Worm (Caenorhabditis elegans): ENCODE data around the gene col-8.
A peak's percentile ranks its signal among the peaks of the same experiment; 100 is the strongest.

col-8 gene

ce11 chrIII:7068520-7069113 is 48.2 kb upstream of the col-8 start, which contains the start of the genes ubc-18 and R01H2.8 (continued):
- TF ChIP-seq nhr-120 (GFP tag; IDR thresholded peaks at IDR 0.05) (no peak), egl-44 (GFP tag; IDR thresholded peaks at IDR 0.05) (no peak)

- TF ChIP-seq hsf-1 (GFP tag; IDR thresholded peaks at IDR 0.05), result 0 out of 2 replicates have a peak, but pooled peaks have one; percentile 48
- TF ChIP-seq dox-1 (GFP tag; IDR thresholded peaks at IDR 0.05), result 0 out of 2 replicates have a peak, but pooled peaks have one; percentile 21
- TF ChIP-seq him-1 (tag; optimal IDR thresholded peaks at IDR 0.05), result no peak
- peak; percentile 0 for TF ChIP-seq lin-54 (GFP tag; optimal IDR thresholded peaks at IDR 0.05)
- peak; percentile 18 for TF ChIP-seq nhr-80 (tag; optimal IDR thresholded peaks at IDR 0.05)
- no peak for TF ChIP-seq akir-1 (GFP tag; optimal IDR thresholded peaks at IDR 0.05)
- no peak for TF ChIP-seq pha-4 (tag; optimal IDR thresholded peaks at IDR 0.05)
- peak; percentile 12 for TF ChIP-seq tbp1 (GFP tag; optimal IDR thresholded peaks at IDR 0.05)
- 0 out of 2 replicates have a peak, but pooled peaks have one; percentile 21 for TF ChIP-seq madf-3 (GFP tag; IDR thresholded peaks at IDR 0.05)
- no peak for TF ChIP-seq B0035.1 (tag; optimal IDR thresholded peaks at IDR 0.05)
- TF ChIP-seq madf-6 (GFP tag; IDR thresholded peaks at IDR 0.05), result peak; percentile 62
These were observed 47.0 kb upstream of the col-8 start, which contains the start of gene ger-1 for ce11 chrIII:7067385-7067896. Gene ger-1 (minus strand): TSS chrIII:7067477.

- TF ChIP-seq ceh-79 (tag; optimal IDR thresholded peaks at IDR 0.05), result no peak
- TF ChIP-seq snpc-4 (GFP tag; optimal IDR thresholded peaks at IDR 0.05), result no peak
- no peak for TF ChIP-seq snpc-4 (tag; optimal IDR thresholded peaks at IDR 0.05)
- no peak for TF ChIP-seq ceh-58 (GFP tag; IDR thresholded peaks at IDR 0.05)
These were observed 43.8 kb upstream of the col-8 start, which contains the start of gene R01H2.4 for ce11 chrIII:7064185-7064584. Gene R01H2.4 (minus strand): TSS chrIII:7064285.

ce11 chrIII:7063061-7063460 is 42.7 kb upstream of the col-8 start:
- no peak for TF ChIP-seq mcd-1 (GFP tag; IDR thresholded peaks at IDR 0.05)
- TF ChIP-seq hlh-12 (tag; optimal IDR thresholded peaks at IDR 0.05), result no peak
- no peak for TF ChIP-seq ceh-100 (GFP tag; IDR thresholded peaks at IDR 0.05)
- TF ChIP-seq let-607 (tag; optimal IDR thresholded peaks at IDR 0.05), result no peak
- TF ChIP-seq bed-2 (GFP tag; IDR thresholded peaks at IDR 0.05), result no peak
- no peak for TF ChIP-seq Y95B8A.8 (GFP tag; IDR thresholded peaks at IDR 0.05)
- no peak for TF ChIP-seq ets-4 (GFP tag; optimal IDR thresholded peaks at IDR 0.05)
- TF ChIP-seq Y53F4B.3 (GFP tag; IDR thresholded peaks at IDR 0.05), result no peak
- TF ChIP-seq fkh-3 (tag; optimal IDR thresholded peaks at IDR 0.05), result no peak
- no peak for TF ChIP-seq lin-26 (GFP tag; IDR thresholded peaks at IDR 0.05)

- TF ChIP-seq ceh-100 (GFP tag; IDR thresholded peaks at IDR 0.05), result no peak
- no peak for TF ChIP-seq Y53G8AR.9 (GFP tag; conservative IDR thresholded peaks at IDR 0.05)
- no peak for TF ChIP-seq rpc-1 (optimal IDR thresholded peaks at IDR 0.05)
- no peak for TF ChIP-seq rpc-1 (tag; optimal IDR thresholded peaks at IDR 0.05)
- no peak for TF ChIP-seq lsl-1 (GFP tag; optimal IDR thresholded peaks at IDR 0.05)
- no peak for TF ChIP-seq attf-5 (GFP tag; optimal IDR thresholded peaks at IDR 0.05)
- no peak for TF ChIP-seq bed-1 (GFP tag; IDR thresholded peaks at IDR 0.05)
- no peak for TF ChIP-seq attf-3 (GFP tag; conservative IDR thresholded peaks at IDR 0.05)
- no peak for TF ChIP-seq ztf-26 (tag; optimal IDR thresholded peaks at IDR 0.05)
- TF ChIP-seq attf-6 (GFP tag; IDR thresholded peaks at IDR 0.05), result no peak
- no peak for TF ChIP-seq ztf-25 (GFP tag; IDR thresholded peaks at IDR 0.05)
- TF ChIP-seq dox-1 (GFP tag; IDR thresholded peaks at IDR 0.05), result no peak
- no peak for TF ChIP-seq tlf-1 (GFP tag; optimal IDR thresholded peaks at IDR 0.05)
- TF ChIP-seq ets-4 (GFP tag; optimal IDR thresholded peaks at IDR 0.05), result no peak
These were observed 42.2 kb upstream of the col-8 start, which contains the start of gene R01H2.1 for ce11 chrIII:7062580-7062979. Gene R01H2.1 (plus strand): TSS chrIII:7062880.

Data from whole organism, young adult.